Worm (Caenorhabditis elegans) whole organism, L1 larva: ENCODE measurements around the gene xpo-3.

Experiments used
- blmp-1 ChIP-seq: fragments of 150-350 bp; optimal IDR thresholded peaks from 2 replicates; lab custom pipeline; 2014; ENCODE audit warnings: missing biosample characterization, missing genetic modification characterization
- ceh-82 ChIP-seq, 3 experiments: fragments of 150-350 bp in 1 of 3; sonication (generic microtip) in 2 of 3; optimal IDR thresholded peaks; 2 replicates each; lab custom pipeline; 2014 to 2017; ENCODE audit warnings: missing biosample characterization in 3 of 3, missing genetic modification characterization in 3 of 3
- ces-1 ChIP-seq: fragments of 150-350 bp; optimal IDR thresholded peaks from 2 replicates; lab custom pipeline; 2014; ENCODE audit warnings: missing biosample characterization, missing genetic modification reagents, missing genetic modification characterization
- dpl-1 ChIP-seq, 3 experiments: fragments of 150-350 bp in 2 of 3; sonication (generic microtip) in 1 of 3; optimal IDR thresholded peaks; 2 replicates each; lab custom pipeline; 2014 to 2017; ENCODE audit warnings: missing biosample characterization in 3 of 3, missing genetic modification characterization in 3 of 3, missing genetic modification reagents in 3 of 3
- dsc-1 ChIP-seq: sonication (generic microtip); optimal IDR thresholded peaks from 2 replicates; lab custom pipeline; 2016; ENCODE audit warnings: mild to moderate bottlenecking, missing genetic modification characterization, missing compliant biosample characterization
- efl-1 ChIP-seq, 4 experiments: fragments of 150-350 bp; optimal IDR thresholded peaks in 3 of 4; peaks in 1 of 4; 1 replicate in 1 of 4; 2 replicates in 3 of 4; lab custom pipeline; 2014; ENCODE audit warnings: missing biosample characterization in 2 of 4, missing genetic modification characterization in 2 of 4, missing genetic modification reagents in 2 of 4
- efl-3 ChIP-seq: fragments of 200-800 bp; sonication (Bioruptor generic); optimal IDR thresholded peaks from 2 replicates; lab custom pipeline; 2018; ENCODE audit warnings: mild to moderate bottlenecking, missing genetic modification characterization, missing compliant biosample characterization
- fos-1 ChIP-seq: fragments of 150-350 bp; optimal IDR thresholded peaks from 2 replicates; lab custom pipeline; 2014; ENCODE audit warnings: missing biosample characterization, missing genetic modification characterization
- hpl-2 ChIP-seq: fragments of 150-350 bp; optimal IDR thresholded peaks from 2 replicates; lab custom pipeline; 2014; ENCODE audit warnings: missing biosample characterization, missing genetic modification reagents, missing genetic modification characterization
- lin-14 ChIP-seq: fragments of 200-800 bp; sonication (Bioruptor generic); optimal IDR thresholded peaks from 2 replicates; lab custom pipeline; 2018; ENCODE audit warnings: mild to moderate bottlenecking, missing genetic modification characterization, moderate library complexity, missing compliant biosample characterization
- lin-35 ChIP-seq, 2 experiments: fragments of 150-350 bp; optimal IDR thresholded peaks; 2 replicates each; lab custom pipeline; 2014; ENCODE audit warnings: missing biosample characterization in 2 of 2, missing genetic modification characterization in 2 of 2, missing genetic modification reagents in 2 of 2
- lsy-2 ChIP-seq, 2 experiments: fragments of 150-350 bp; optimal IDR thresholded peaks; 2 replicates each; lab custom pipeline; 2014; ENCODE audit warnings: missing biosample characterization in 2 of 2, missing genetic modification characterization in 2 of 2
- mep-1 ChIP-seq: fragments of 150-350 bp; optimal IDR thresholded peaks from 2 replicates; lab custom pipeline; 2014; ENCODE audit warnings: missing biosample characterization, missing genetic modification characterization
- nhr-12 ChIP-seq: sonication (generic microtip); optimal IDR thresholded peaks from 2 replicates; lab custom pipeline; 2017; ENCODE audit warnings: missing biosample characterization, missing genetic modification characterization
- nhr-20 ChIP-seq: sonication (generic microtip); optimal IDR thresholded peaks from 2 replicates; lab custom pipeline; 2016; ENCODE audit warnings: mild to moderate bottlenecking, missing genetic modification characterization, missing compliant biosample characterization
- nhr-28 ChIP-seq: fragments of 150-350 bp; optimal IDR thresholded peaks from 2 replicates; lab custom pipeline; 2014; ENCODE audit warnings: missing biosample characterization, missing genetic modification characterization
- nhr-47 ChIP-seq: sonication (generic microtip); optimal IDR thresholded peaks from 2 replicates; lab custom pipeline; 2016; ENCODE audit warnings: mild to moderate bottlenecking, missing genetic modification characterization, moderate library complexity, missing compliant biosample characterization
- nhr-71 ChIP-seq: sonication (generic microtip); optimal IDR thresholded peaks from 2 replicates; lab custom pipeline; 2016; ENCODE audit warnings: mild to moderate bottlenecking, missing genetic modification characterization, moderate library complexity, missing compliant biosample characterization
- nhr-76 ChIP-seq: sonication (generic microtip); optimal IDR thresholded peaks from 2 replicates; lab custom pipeline; 2017; ENCODE audit warnings: missing biosample characterization, missing genetic modification characterization
- nhr-77 ChIP-seq: fragments of 150-350 bp; optimal IDR thresholded peaks from 2 replicates; lab custom pipeline; 2014; ENCODE audit warnings: missing biosample characterization, missing genetic modification characterization
- nhr-85 ChIP-seq: sonication (generic microtip); peaks from one replicate; lab custom pipeline; 2016; ENCODE audit warnings: missing genetic modification characterization, inconsistent platforms, missing compliant biosample characterization
- nhr-90 ChIP-seq: sonication (generic microtip); optimal IDR thresholded peaks from 2 replicates; lab custom pipeline; 2016; ENCODE audit warnings: mild to moderate bottlenecking, missing genetic modification characterization, missing compliant biosample characterization; ENCODE audit not compliant: poor library complexity
- pag-3 ChIP-seq: sonication (generic microtip); optimal IDR thresholded peaks from 2 replicates; lab custom pipeline; 2017; ENCODE audit warnings: missing genetic modification characterization, mild to moderate bottlenecking, missing compliant biosample characterization, antibody characterized with exemption, borderline replicate concordance; ENCODE audit not compliant: insufficient read depth
- pqm-1 ChIP-seq: sonication (generic microtip); optimal IDR thresholded peaks from 3 replicates; lab custom pipeline; 2017; ENCODE audit warnings: missing biosample characterization, missing genetic modification characterization
- snu-23 ChIP-seq: sonication (generic microtip); optimal IDR thresholded peaks from 2 replicates; lab custom pipeline; 2016; ENCODE audit warnings: missing genetic modification characterization, missing compliant biosample characterization
- sptf-1 ChIP-seq: fragments of 150-350 bp; optimal IDR thresholded peaks from 2 replicates; lab custom pipeline; 2014; ENCODE audit warnings: missing biosample characterization, missing genetic modification characterization
- swsn-7 ChIP-seq: sonication (generic microtip); optimal IDR thresholded peaks from 2 replicates; lab custom pipeline; 2016; ENCODE audit warnings: missing genetic modification characterization, missing compliant biosample characterization
- tbx-2 ChIP-seq: sonication (generic microtip); optimal IDR thresholded peaks from 2 replicates; lab custom pipeline; 2016; ENCODE audit warnings: missing genetic modification characterization, missing compliant biosample characterization
- tlp-1 ChIP-seq: fragments of 150-350 bp; optimal IDR thresholded peaks from 2 replicates; lab custom pipeline; 2014; ENCODE audit warnings: missing biosample characterization, missing genetic modification characterization
- unc-130 ChIP-seq: fragments of 150-350 bp; optimal IDR thresholded peaks from 2 replicates; lab custom pipeline; 2017; ENCODE audit warnings: missing biosample characterization, missing genetic modification characterization, inconsistent platforms
- unc-62 ChIP-seq: fragments of 150-350 bp; optimal IDR thresholded peaks from 2 replicates; lab custom pipeline; 2014; ENCODE audit warnings: missing biosample characterization, missing genetic modification reagents, missing genetic modification characterization
- unc-86 ChIP-seq: sonication (generic microtip); optimal IDR thresholded peaks from 2 replicates; lab custom pipeline; 2016; ENCODE audit warnings: missing genetic modification characterization, missing compliant biosample characterization
- vab-15 ChIP-seq: sonication (generic microtip); optimal IDR thresholded peaks from 2 replicates; lab custom pipeline; 2017; ENCODE audit warnings: missing genotype, mild to moderate bottlenecking, missing genetic modification characterization, missing compliant biosample characterization
- zag-1 ChIP-seq: fragments of 150-350 bp; optimal IDR thresholded peaks from 2 replicates; lab custom pipeline; 2014; ENCODE audit warnings: missing biosample characterization, missing genetic modification characterization
- ztf-4 ChIP-seq: fragments of 150-350 bp; optimal IDR thresholded peaks from 2 replicates; lab custom pipeline; 2014; ENCODE audit warnings: missing biosample characterization, missing genetic modification characterization

The xpo-3 gene

DNA sequence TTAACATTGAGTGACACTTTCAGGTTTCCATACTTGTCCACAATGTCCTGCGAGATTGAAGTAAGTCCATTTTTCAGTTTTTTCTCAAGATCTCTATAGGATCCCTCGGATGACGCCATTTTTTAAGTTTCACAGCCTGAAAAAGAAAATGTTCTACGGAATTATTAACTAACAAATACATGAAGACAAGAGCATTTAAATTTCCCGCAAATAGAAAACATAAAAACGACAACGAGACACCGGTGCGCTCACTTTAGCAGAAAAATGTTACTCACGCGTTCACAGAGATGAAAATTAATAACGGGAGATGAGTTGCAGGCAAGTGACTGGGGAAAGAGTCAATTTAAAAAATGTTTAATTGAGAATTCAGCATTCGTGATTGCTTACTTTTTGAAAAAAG is 22.6 kb upstream of the xpo-3 start, which contains the start of gene czw-1:
TSS of gene czw-1 (minus strand) at position 369 of the 400 bp plus-strand sequence.
- TF ChIP-seq sptf-1 (tag; lab: Kevin White, UChicago) (no peak), lin-35 (GFP tag; optimal IDR thresholded peaks at IDR 0.05; lab: Kevin White, UChicago) (peak in 1 of 2 experiments; percentile 61), nhr-90 (no peak), nhr-77 (no peak), dpl-1 (GFP tag; optimal IDR thresholded peaks at IDR 0.05; lab: Kevin White, UChicago) (peak in 2 of 3 experiments; percentile 36 to 49), efl-1 (optimal IDR thresholded peaks at IDR 0.05; lab: Kevin White, UChicago) (no peak), efl-1 (GFP tag; optimal IDR thresholded peaks at IDR 0.05 in 1 of 2; lab: Kevin White, UChicago) (peak; percentile 52 to 97)
- TF ChIP-seq, all 84 proteins: peak for 3

DNA sequence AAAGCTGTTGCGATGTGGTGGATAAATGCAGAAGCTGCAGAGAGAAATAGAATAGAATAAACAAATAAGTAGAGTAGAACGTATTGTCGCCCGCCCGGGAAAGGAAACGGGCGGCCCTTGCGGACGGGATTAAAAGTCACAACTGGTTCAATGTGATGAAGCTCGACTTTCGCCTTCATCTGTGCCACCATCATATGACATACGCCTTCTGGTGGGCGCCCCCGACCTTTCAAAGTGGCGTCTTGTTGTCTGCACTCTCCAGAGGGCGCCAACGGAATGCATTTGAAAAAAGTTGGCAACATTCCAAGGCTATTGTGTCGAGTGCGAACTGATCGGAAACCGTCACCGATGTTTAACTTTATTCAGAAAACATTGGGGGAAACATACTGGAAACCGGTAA is 19.4 kb upstream of the xpo-3 start:
- TF ChIP-seq vab-15 (no peak), dpl-1 (GFP tag; optimal IDR thresholded peaks at IDR 0.05; lab: Kevin White, UChicago) (peak; percentile 10 to 51 (median 23)), nhr-85 (peak; percentile 9), pag-3 (tag; lab: Kevin White, UChicago) (no peak), lin-14 (GFP tag; lab: Kevin White, UChicago) (peak; percentile 66), efl-3 (GFP tag; lab: Kevin White, UChicago) (no peak), blmp-1 (tag; lab: Kevin White, UChicago) (peak; percentile 75), nhr-47 (tag; lab: Kevin White, UChicago) (no peak), swsn-7 (tag; lab: Kevin White, UChicago) (no peak), lsy-2 (tag; optimal IDR thresholded peaks at IDR 0.05; lab: Kevin White, UChicago) (peak in 1 of 2 experiments; percentile 27), nhr-71 (tag; lab: Kevin White, UChicago) (peak; percentile 13), efl-1 (optimal IDR thresholded peaks at IDR 0.05; lab: Kevin White, UChicago) (peak in 1 of 2 experiments; percentile 22), efl-1 (GFP tag; optimal IDR thresholded peaks at IDR 0.05 in 1 of 2; lab: Kevin White, UChicago) (peak; percentile 33 to 39), ceh-82 (tag; optimal IDR thresholded peaks at IDR 0.05; lab: Kevin White, UChicago) (no peak), snu-23 (peak; percentile 29), nhr-20 (peak; percentile 16), lin-35 (GFP tag; optimal IDR thresholded peaks at IDR 0.05; lab: Kevin White, UChicago) (peak in 1 of 2 experiments; percentile 40)

DNA sequence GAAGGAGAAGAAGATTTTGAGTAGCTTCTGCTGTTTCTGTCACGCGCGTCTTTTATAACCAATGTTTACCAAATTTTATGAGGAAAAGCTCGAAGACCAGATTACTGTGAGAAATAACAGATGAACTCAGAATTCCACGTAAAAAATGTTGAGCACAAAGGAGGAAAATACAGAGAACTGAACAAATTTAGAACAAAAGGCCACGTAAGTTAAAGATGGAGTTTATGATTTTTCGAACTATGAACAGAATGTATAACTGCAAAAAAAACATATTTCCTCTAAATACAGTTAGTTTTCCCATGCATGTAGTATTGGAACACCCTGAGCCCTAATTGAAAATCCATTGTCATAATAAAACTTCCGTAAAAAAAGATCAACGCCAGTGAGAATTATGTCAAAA is 17.1 kb upstream of the xpo-3 start, which contains the start of gene exc-9:
TSS of gene exc-9 (minus strand) at position 101 of the 400 bp plus-strand sequence.
- TF ChIP-seq tlp-1 (tag; lab: Kevin White, UChicago): no peak
- no peak for TF ChIP-seq unc-62 (GFP tag; lab: Kevin White, UChicago)
- TF ChIP-seq nhr-12: no peak
- no peak for TF ChIP-seq efl-1 (optimal IDR thresholded peaks at IDR 0.05; lab: Kevin White, UChicago)
- TF ChIP-seq efl-1 (GFP tag; optimal IDR thresholded peaks at IDR 0.05 in 1 of 2; lab: Kevin White, UChicago): peak in 1 of 2 experiments; percentile 61
- no peak for TF ChIP-seq unc-86 (tag; lab: Kevin White, UChicago)
- TF ChIP-seq unc-130 (tag; lab: Kevin White, UChicago): no peak

DNA sequence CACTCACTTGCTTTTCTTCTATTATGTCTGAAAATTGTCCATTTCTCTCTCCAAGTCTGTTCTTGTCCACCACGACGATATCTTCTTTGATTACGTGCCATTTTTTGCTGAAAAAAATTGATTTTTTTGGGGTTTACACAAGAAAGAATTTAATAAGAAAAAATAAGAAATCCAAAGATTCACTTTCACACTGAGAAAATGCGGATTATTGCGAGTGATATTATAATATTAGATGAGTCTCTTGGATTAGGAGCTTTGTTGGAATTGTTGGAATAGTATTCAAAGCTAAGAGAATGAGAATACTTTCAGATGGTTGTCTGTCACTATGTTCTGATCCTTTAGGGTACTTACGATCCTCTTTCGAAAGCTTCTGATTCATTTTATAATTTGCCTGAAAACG is 15.0 kb upstream of the xpo-3 start, which contains the start of gene F20D12.7:
TSS of gene F20D12.7 (minus strand) at position 101 of the 400 bp plus-strand sequence.
- TF ChIP-seq dsc-1 (tag; lab: Kevin White, UChicago) (peak; percentile 67), mep-1 (tag; lab: Kevin White, UChicago) (no peak), hpl-2 (GFP tag; lab: Kevin White, UChicago) (no peak), tbx-2 (tag; lab: Kevin White, UChicago) (no peak), nhr-71 (tag; lab: Kevin White, UChicago) (no peak)

DNA sequence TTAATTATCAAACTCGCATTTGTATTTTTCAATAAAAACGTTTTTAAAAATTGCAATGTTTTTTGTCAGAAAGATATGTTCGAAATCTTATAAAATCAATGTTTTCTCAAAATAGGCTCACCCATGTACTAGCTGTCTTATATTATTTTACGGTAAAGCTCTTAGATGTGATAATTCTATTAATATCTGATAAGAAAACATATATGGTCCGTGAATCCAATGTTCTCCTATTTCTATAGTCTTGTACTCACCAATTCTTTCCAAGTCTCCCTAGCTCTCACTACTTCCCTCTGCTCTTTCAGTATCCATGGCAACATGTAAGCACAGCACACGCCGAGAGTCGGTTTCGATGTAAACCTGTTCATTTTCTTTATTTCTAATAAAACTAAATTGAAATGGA is 9.9 kb upstream of the xpo-3 start, which contains the start of gene bbs-2:
TSS of gene bbs-2 (plus strand) at position 301 of the 400 bp plus-strand sequence.
- TF ChIP-seq nhr-76 (tag; lab: Kevin White, UChicago) (no peak), nhr-28 (no peak), nhr-20 (no peak), nhr-71 (tag; lab: Kevin White, UChicago) (no peak)

DNA sequence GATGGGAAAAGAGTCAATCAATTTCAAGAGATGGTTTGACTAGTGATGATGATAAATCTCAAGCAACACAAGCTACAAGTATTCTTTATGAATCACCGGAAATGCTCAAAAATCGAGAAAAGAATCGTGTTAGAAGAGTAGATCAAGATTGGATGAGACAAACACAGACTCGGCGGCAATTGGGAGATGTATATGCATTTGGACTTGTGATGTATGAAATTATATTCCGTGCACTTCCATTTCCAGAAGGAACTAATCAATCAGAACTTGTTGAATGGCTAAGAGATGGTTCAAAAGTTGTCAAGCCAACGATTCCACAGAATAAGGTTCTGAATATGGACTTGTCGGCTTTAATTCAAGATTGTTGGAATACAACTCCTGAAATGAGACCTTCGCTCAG is 8.0 kb upstream of the xpo-3 start:
- TF ChIP-seq nhr-76 (tag; lab: Kevin White, UChicago) (no peak), zag-1 (tag; lab: Kevin White, UChicago) (no peak), ztf-4 (tag; lab: Kevin White, UChicago) (no peak), ces-1 (GFP tag; lab: Kevin White, UChicago) (no peak), pqm-1 (tag; lab: Kevin White, UChicago) (no peak), fos-1 (no peak), vab-15 (no peak)
